Worm (Caenorhabditis elegans) whole organism, young adult: Measurements from ENCODE around the gene Y61A9LA.10.

Source experiments
- B0035.1 ChIP-seq: sonication (generic microtip); optimal IDR thresholded peaks from 2 replicates; lab custom pipeline; 2016; ENCODE audit warnings: missing genetic modification characterization, mild to moderate bottlenecking, missing compliant biosample characterization, missing genotype, missing genetic modification reagents
- B0261.1 ChIP-seq: sonication (generic microtip); optimal IDR thresholded peaks from 2 replicates; lab custom pipeline; 2016; ENCODE audit warnings: mild to moderate bottlenecking, missing genetic modification characterization, moderate library complexity, missing compliant biosample characterization
- B0336.3 ChIP-seq: fragments of 200-800 bp; sonication (Bioruptor generic); IDR thresholded peaks from 2 replicates; pipeline ENCODE4 v1.3.6; 2022; ENCODE audit warnings: missing genetic modification characterization, missing compliant biosample characterization
- C17E4.6 ChIP-seq: fragments of 200-800 bp; sonication (Bioruptor generic); IDR thresholded peaks from 2 replicates; pipeline ENCODE4 v1.3.6; 2022; ENCODE audit warnings: missing genetic modification reagents, missing genetic modification characterization, missing compliant biosample characterization
- F37B4.10 ChIP-seq: fragments of 200-800 bp; sonication (Bioruptor generic); IDR thresholded peaks from 2 replicates; pipeline ENCODE4 v1.3.6; 2022; ENCODE audit warnings: missing genetic modification characterization, missing compliant biosample characterization
- F55B11.4 ChIP-seq: sonication (generic microtip); optimal IDR thresholded peaks from 2 replicates; lab custom pipeline; 2016; ENCODE audit warnings: missing compliant biosample characterization, missing genetic modification characterization, borderline replicate concordance; ENCODE audit not compliant: insufficient read depth
- F57A8.1 ChIP-seq: fragments of 200-800 bp; sonication (Bioruptor generic); optimal IDR thresholded peaks from 2 replicates; lab custom pipeline; 2018; ENCODE audit warnings: mild to moderate bottlenecking, missing genetic modification characterization, moderate library complexity, missing compliant biosample characterization
- F57C9.4 ChIP-seq: sonication (generic microtip); optimal IDR thresholded peaks from 2 replicates; lab custom pipeline; 2017; ENCODE audit warnings: mild to moderate bottlenecking, missing genetic modification characterization, missing compliant biosample characterization
- K11D2.4 ChIP-seq: fragments of 200-800 bp; sonication (Bioruptor generic); IDR thresholded peaks from 2 replicates; pipeline ENCODE4 v1.3.6; 2022; ENCODE audit warnings: missing genetic modification reagents, missing genetic modification characterization, missing compliant biosample characterization
- aptf-2 ChIP-seq: fragments of 200-800 bp; sonication (Bioruptor generic); conservative IDR thresholded peaks from 2 replicates; pipeline ENCODE4 v1.3.6; 2022; ENCODE audit warnings: missing genetic modification reagents, missing genetic modification characterization, missing compliant biosample characterization
- aptf-3 ChIP-seq: fragments of 200-800 bp; sonication (Bioruptor generic); IDR thresholded peaks from 2 replicates; pipeline ENCODE4 v1.3.6; 2022; ENCODE audit warnings: missing genetic modification characterization, missing compliant biosample characterization
- atf-7 ChIP-seq: sonication (generic microtip); optimal IDR thresholded peaks from 2 replicates; lab custom pipeline; 2017; ENCODE audit warnings: mild to moderate bottlenecking, missing genetic modification characterization, missing compliant biosample characterization
- attf-5 ChIP-seq: fragments of 200-800 bp; sonication (Bioruptor generic); optimal IDR thresholded peaks from 2 replicates; lab custom pipeline; 2018; ENCODE audit warnings: mild to moderate bottlenecking, missing genetic modification characterization, missing compliant biosample characterization
- cebp-1 ChIP-seq, 2 experiments: fragments of 200-800 bp in 1 of 2; sonication (Bioruptor generic) in 1 of 2; sonication (generic microtip) in 1 of 2; IDR thresholded peaks in 1 of 2; optimal IDR thresholded peaks in 1 of 2; 2 replicates each; pipeline versions ENCODE4 v1.3.6 to Lab custom; 2017 to 2022; ENCODE audit warnings: missing compliant biosample characterization in 2 of 2, missing genetic modification characterization in 2 of 2, mild to moderate bottlenecking in 1 of 2, missing genetic modification reagents in 1 of 2, moderate library complexity in 1 of 2
- cebp-2 ChIP-seq: fragments of 200-800 bp; sonication (Bioruptor generic); IDR thresholded peaks from 2 replicates; pipeline ENCODE4 v1.3.6; 2022; ENCODE audit warnings: missing genetic modification characterization, missing compliant biosample characterization
- ceh-91 ChIP-seq: fragments of 200-800 bp; sonication (Bioruptor generic); IDR thresholded peaks from 2 replicates; pipeline ENCODE4 v1.3.6; 2022; ENCODE audit warnings: missing genetic modification reagents, missing genetic modification characterization, missing compliant biosample characterization
- chd-7 ChIP-seq: sonication (generic microtip); optimal IDR thresholded peaks from 2 replicates; lab custom pipeline; 2016; ENCODE audit warnings: mild to moderate bottlenecking, missing genetic modification characterization, moderate library complexity, missing compliant biosample characterization
- egrh-3 ChIP-seq: fragments of 200-800 bp; sonication (Bioruptor generic); IDR thresholded peaks from 2 replicates; pipeline ENCODE4 v1.3.6; 2022; ENCODE audit warnings: missing genetic modification reagents, missing genetic modification characterization, missing compliant biosample characterization
- ekl-4 ChIP-seq: fragments of 200-800 bp; sonication (Bioruptor generic); IDR thresholded peaks from 2 replicates; pipeline ENCODE4 v1.3.6; 2022; ENCODE audit warnings: missing genetic modification reagents, missing genetic modification characterization, missing compliant biosample characterization
- fkh-3 ChIP-seq: sonication (generic microtip); optimal IDR thresholded peaks from 2 replicates; lab custom pipeline; 2016; ENCODE audit warnings: mild to moderate bottlenecking, missing genetic modification characterization, missing compliant biosample characterization
- him-1 ChIP-seq: sonication (generic microtip); optimal IDR thresholded peaks from 2 replicates; lab custom pipeline; 2016; ENCODE audit warnings: missing genotype, missing genetic modification reagents, missing genetic modification characterization, missing compliant biosample characterization
- hmg-20 ChIP-seq: fragments of 200-800 bp; sonication (Bioruptor generic); IDR thresholded peaks from 2 replicates; pipeline ENCODE4 v1.3.6; 2022; ENCODE audit warnings: missing genetic modification reagents, missing genetic modification characterization, missing compliant biosample characterization
- hrde-1 ChIP-seq: sonication (generic microtip); optimal IDR thresholded peaks from 2 replicates; lab custom pipeline; 2016; ENCODE audit warnings: missing genetic modification characterization, mild to moderate bottlenecking, missing compliant biosample characterization, moderate library complexity, missing genotype, missing genetic modification reagents, borderline replicate concordance
- let-607 ChIP-seq, 2 experiments: fragments of 200-800 bp in 1 of 2; sonication (Bioruptor generic) in 1 of 2; sonication (generic microtip) in 1 of 2; optimal IDR thresholded peaks; 2 replicates each; lab custom pipeline; 2016 to 2018; ENCODE audit warnings: mild to moderate bottlenecking in 2 of 2, missing compliant biosample characterization in 2 of 2, missing genetic modification characterization in 2 of 2, moderate library complexity in 2 of 2, missing genotype in 1 of 2
- lin-26 ChIP-seq: fragments of 200-800 bp; sonication (Bioruptor generic); IDR thresholded peaks from 2 replicates; pipeline ENCODE4 v1.3.6; 2022; ENCODE audit warnings: missing genetic modification reagents, missing genetic modification characterization, missing compliant biosample characterization
- lin-40 ChIP-seq: sonication (generic microtip); optimal IDR thresholded peaks from 2 replicates; lab custom pipeline; 2016; ENCODE audit warnings: missing genetic modification characterization, mild to moderate bottlenecking, missing compliant biosample characterization, missing genotype, missing genetic modification reagents
- madf-3 ChIP-seq: fragments of 200-800 bp; sonication (Bioruptor generic); IDR thresholded peaks from 2 replicates; pipeline ENCODE4 v1.3.6; 2022; ENCODE audit warnings: missing genetic modification reagents, missing genetic modification characterization, missing compliant biosample characterization
- mxl-1 ChIP-seq: sonication (generic microtip); optimal IDR thresholded peaks from 2 replicates; lab custom pipeline; 2016; ENCODE audit warnings: missing genetic modification characterization, missing compliant biosample characterization
- nfya-2 ChIP-seq: fragments of 200-800 bp; sonication (Bioruptor generic); IDR thresholded peaks from 2 replicates; pipeline ENCODE4 v1.3.6; 2022; ENCODE audit warnings: missing genetic modification reagents, missing genetic modification characterization, missing compliant biosample characterization
- nfyb-1 ChIP-seq: fragments of 200-800 bp; sonication (Bioruptor generic); IDR thresholded peaks from 2 replicates; pipeline ENCODE4 v1.3.6; 2022; ENCODE audit warnings: missing genetic modification reagents, missing genetic modification characterization, missing compliant biosample characterization
- nhr-120 ChIP-seq: fragments of 200-800 bp; sonication (Bioruptor generic); IDR thresholded peaks from 2 replicates; pipeline ENCODE4 v1.3.6; 2022; ENCODE audit warnings: missing genetic modification characterization, missing compliant biosample characterization
- nhr-179 ChIP-seq: sonication (generic microtip); optimal IDR thresholded peaks from 2 replicates; lab custom pipeline; 2016; ENCODE audit warnings: mild to moderate bottlenecking, missing genetic modification characterization, missing compliant biosample characterization
- nhr-27 ChIP-seq: fragments of 200-800 bp; sonication (Bioruptor generic); optimal IDR thresholded peaks from 2 replicates; lab custom pipeline; 2018; ENCODE audit warnings: mild to moderate bottlenecking, missing genetic modification characterization, moderate library complexity, missing compliant biosample characterization
- nhr-80 ChIP-seq: sonication (generic microtip); optimal IDR thresholded peaks from 2 replicates; lab custom pipeline; 2016; ENCODE audit warnings: missing genetic modification characterization, missing compliant biosample characterization
- rec-8 ChIP-seq, 2 experiments: sonication (generic microtip); optimal IDR thresholded peaks; 2 replicates each; lab custom pipeline; 2016; ENCODE audit warnings: mild to moderate bottlenecking in 2 of 2, missing genetic modification characterization in 2 of 2, missing genetic modification reagents in 2 of 2, missing genotype in 2 of 2, missing biosample characterization in 1 of 2, missing compliant biosample characterization in 1 of 2, moderate library complexity in 1 of 2
- rpc-1 ChIP-seq, 2 experiments: fragments of 150-350 bp in 1 of 2; sonication (generic microtip) in 1 of 2; optimal IDR thresholded peaks; 2 replicates each; lab custom pipeline; 2014 to 2018; ENCODE audit warnings: missing biosample characterization in 1 of 2, missing genetic modification characterization in 1 of 2, missing genetic modification reagents in 1 of 2, missing genotype in 1 of 2
- tbx-9 ChIP-seq: sonication (generic microtip); optimal IDR thresholded peaks from 2 replicates; lab custom pipeline; 2016; ENCODE audit warnings: borderline replicate concordance, missing genetic modification characterization, inconsistent platforms, missing compliant biosample characterization
- ztf-25 ChIP-seq: fragments of 200-800 bp; sonication (Bioruptor generic); IDR thresholded peaks from 2 replicates; pipeline ENCODE4 v1.3.6; 2022; ENCODE audit warnings: missing genetic modification reagents, missing genetic modification characterization, missing compliant biosample characterization
- ztf-26 ChIP-seq: sonication (generic microtip); optimal IDR thresholded peaks from 2 replicates; lab custom pipeline; 2017; ENCODE audit warnings: missing genetic modification characterization, missing compliant biosample characterization

The Y61A9LA.10 gene

ce11 chrV:4632808-4633207 lies 17.2 kb upstream of the Y61A9LA.10 start (continued):
- TF ChIP-seq lin-26 (GFP tag; lab: Robert Waterston, UW) = peak; percentile 98
- TF ChIP-seq hmg-20 (GFP tag; lab: Robert Waterston, UW) = peak; percentile 36; the same call in 1 of the 2 replicates
- TF ChIP-seq rpc-1 (optimal IDR thresholded peaks at IDR 0.05; lab: Kevin White, UChicago) = peak; percentile 23
- peak; percentile 56 for TF ChIP-seq rpc-1 (tag; optimal IDR thresholded peaks at IDR 0.05; lab: Kevin White, UChicago)
- peak; percentile 68 for TF ChIP-seq nfyb-1 (GFP tag; lab: Robert Waterston, UW)
- TF ChIP-seq C17E4.6 (GFP tag; lab: Robert Waterston, UW) = peak; percentile 26; the same call in 1 of the 2 replicates
- TF ChIP-seq nhr-120 (GFP tag; lab: Robert Waterston, UW) = 0 out of 2 replicates have a peak, but pooled peaks have one; percentile 84
- peak; percentile 39; the same call in 1 of the 2 replicates for TF ChIP-seq egrh-3 (GFP tag; lab: Robert Waterston, UW)
- peak; percentile 72; the same call in 1 of the 2 replicates for TF ChIP-seq aptf-3
- TF ChIP-seq cebp-2 = peak; percentile 78; the same call in 1 of the 2 replicates
- peak; percentile 85; the same call in 1 of the 2 replicates for TF ChIP-seq ztf-25
- TF ChIP-seq, all 124 proteins: peak for 35; not testable (repeated sequence) for 89

- peak; percentile 60 for TF ChIP-seq nhr-80 (tag; lab: Kevin White, UChicago)
- no peak for TF ChIP-seq aptf-2 (GFP tag; lab: Robert Waterston, UW)
- no peak for TF ChIP-seq K11D2.4
- TF ChIP-seq rec-8 (tag; optimal IDR thresholded peaks at IDR 0.05; lab: Kevin White, UChicago) = no peak
Observed at ce11 chrV:4630267-4630666, 14.7 kb upstream of the Y61A9LA.10 start.

ce11 chrV:4628517-4628930 lies 12.9 kb upstream of the Y61A9LA.10 start, which contains the start of gene pmt-2:
Gene pmt-2 (plus strand): TSS chrV:4628580.
- TF ChIP-seq madf-3 (GFP tag; lab: Robert Waterston, UW) (0 out of 2 replicates have a peak, but pooled peaks have one; percentile 16), ekl-4 (no peak), him-1 (no peak), ztf-26 (tag; lab: Kevin White, UChicago) (peak; percentile 35), attf-5 (GFP tag; lab: Kevin White, UChicago) (no peak), tbx-9 (tag; lab: Kevin White, UChicago) (no peak), nhr-80 (tag; lab: Kevin White, UChicago) (peak; percentile 71), atf-7 (tag; lab: Kevin White, UChicago) (peak; percentile 48), B0035.1 (tag; lab: Kevin White, UChicago) (no peak), chd-7 (tag; lab: Kevin White, UChicago) (peak; percentile 10), nfya-2 (GFP tag; lab: Robert Waterston, UW) (no peak), F57C9.4 (tag; lab: Kevin White, UChicago) (peak; percentile 14), lin-40 (peak; percentile 21), lin-26 (GFP tag; lab: Robert Waterston, UW) (0 out of 2 replicates have a peak, but pooled peaks have one; percentile 11), nhr-120 (GFP tag; lab: Robert Waterston, UW) (no peak), nhr-179 (tag; lab: Kevin White, UChicago) (no peak), hrde-1 (tag; lab: Kevin White, UChicago) (no peak), F57A8.1 (no peak), fkh-3 (tag; lab: Kevin White, UChicago) (no peak), F55B11.4 (tag; lab: Kevin White, UChicago) (no peak), B0261.1 (tag; lab: Kevin White, UChicago) (no peak), nhr-27 (tag; lab: Kevin White, UChicago) (peak; percentile 5), let-607 (tag; optimal IDR thresholded peaks at IDR 0.05; lab: Kevin White, UChicago) (peak in 1 of 2 experiments; percentile 54), F37B4.10 (no peak), cebp-1 (GFP tag; IDR thresholded peaks at IDR 0.05; lab: Robert Waterston, UW) (no peak), cebp-1 (tag; optimal IDR thresholded peaks at IDR 0.05; lab: Kevin White, UChicago) (peak; percentile 4), ceh-91 (GFP tag; lab: Robert Waterston, UW) (no peak), rpc-1 (optimal IDR thresholded peaks at IDR 0.05; lab: Kevin White, UChicago) (no peak), rpc-1 (tag; optimal IDR thresholded peaks at IDR 0.05; lab: Kevin White, UChicago) (no peak), nfyb-1 (GFP tag; lab: Robert Waterston, UW) (no peak; the same call in 1 of the 2 replicates), mxl-1 (no peak), B0336.3 (GFP tag; lab: Robert Waterston, UW) (0 out of 2 replicates have a peak, but pooled peaks have one; percentile 54)
